Worm (Caenorhabditis elegans): ENCODE measurements around the gene shc-2.
A peak's percentile ranks its signal among the peaks of the same experiment; 100 is the strongest.

Gene shc-2

DNA sequence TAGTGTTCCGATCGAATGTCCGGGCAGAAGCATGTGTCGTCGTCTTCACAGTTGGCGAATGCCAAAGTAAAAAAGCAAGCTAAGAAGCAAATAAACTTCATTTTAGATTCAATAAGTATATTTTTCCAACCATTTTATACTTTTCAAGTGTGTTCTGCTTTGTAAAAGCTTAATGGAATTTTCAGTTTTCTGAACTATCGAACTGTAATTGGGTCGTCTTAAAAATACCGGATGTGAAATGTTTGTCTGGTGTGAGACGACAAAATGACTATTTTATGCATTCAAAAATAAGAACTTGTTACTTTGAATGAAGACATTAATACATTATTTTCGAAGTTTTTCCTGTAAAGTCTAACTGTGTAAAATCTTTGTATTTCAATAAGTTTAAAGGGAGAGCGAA, 29.7 kb downstream of the shc-2 start, which contains the start of gene F59A6.11:
Gene F59A6.11, minus strand, starts transcription at position 101 of the 400 bp plus-strand sequence.
- no peak for TF ChIP-seq bed-1 (GFP tag; IDR thresholded peaks at IDR 0.05)
- TF ChIP-seq tbp1 (GFP tag; optimal IDR thresholded peaks at IDR 0.05), result no peak
- no peak for TF ChIP-seq rcor-1 (GFP tag; IDR thresholded peaks at IDR 0.05)
- TF ChIP-seq madf-8 (GFP tag; conservative IDR thresholded peaks at IDR 0.05), result no peak
- no peak for TF ChIP-seq lir-1 (GFP tag; conservative IDR thresholded peaks at IDR 0.05)
- TF ChIP-seq ceh-58 (GFP tag; IDR thresholded peaks at IDR 0.05), result no peak
- no peak for TF ChIP-seq hlh-12 (tag; optimal IDR thresholded peaks at IDR 0.05)
- no peak for TF ChIP-seq C06A6.2 (GFP tag; conservative IDR thresholded peaks at IDR 0.05)
- TF ChIP-seq madf-10 (tag; optimal IDR thresholded peaks at IDR 0.05), result no peak
- no peak for TF ChIP-seq F49E8.2 (tag; optimal IDR thresholded peaks at IDR 0.05; ENCODE audit: insufficient read depth)
- TF ChIP-seq nhr-80 (tag; optimal IDR thresholded peaks at IDR 0.05), result no peak
- no peak for TF ChIP-seq egl-18 (GFP tag; IDR thresholded peaks at IDR 0.05)
- no peak for TF ChIP-seq Y56A3A.18 (GFP tag; IDR thresholded peaks at IDR 0.05)
- no peak for TF ChIP-seq ztf-28 (GFP tag; IDR thresholded peaks at IDR 0.05)
- no peak for TF ChIP-seq zfh-2 (GFP tag; conservative IDR thresholded peaks at IDR 0.05)
- no peak for TF ChIP-seq mes-4 (tag; optimal IDR thresholded peaks at IDR 0.05)
- TF ChIP-seq snpc-4 (GFP tag; optimal IDR thresholded peaks at IDR 0.05), result no peak
- TF ChIP-seq snpc-4 (tag; optimal IDR thresholded peaks at IDR 0.05), result no peak
- no peak for TF ChIP-seq nhr-120 (GFP tag; IDR thresholded peaks at IDR 0.05)

DNA sequence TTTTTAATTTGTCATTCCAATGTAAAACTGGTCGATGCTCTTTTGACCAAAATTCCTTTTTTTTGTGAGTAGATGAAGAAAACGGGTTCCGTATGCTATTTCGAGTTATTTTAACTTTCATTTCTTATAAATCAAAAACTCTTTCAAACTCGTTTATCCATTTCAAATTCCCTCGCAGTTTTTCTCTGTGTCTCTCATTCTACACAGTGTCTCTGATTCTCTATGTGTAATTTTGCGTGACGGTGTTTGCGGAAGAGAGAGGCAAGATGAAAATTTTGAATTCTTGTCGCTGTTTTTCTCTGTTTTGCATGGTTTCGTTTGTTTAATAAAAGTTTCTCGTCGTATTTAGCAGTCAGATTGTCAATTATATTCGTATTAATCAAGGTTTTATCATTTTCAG, 30.2 kb downstream of the shc-2 start, which contains the start of gene citk-2:
Gene citk-2, plus strand, starts transcription at position 399 of the 400 bp plus-strand sequence.
- TF ChIP-seq ztf-18 (tag; optimal IDR thresholded peaks at IDR 0.05) (peak; percentile 5), ceh-91 (GFP tag; IDR thresholded peaks at IDR 0.05) (0 out of 2 replicates have a peak, but pooled peaks have one; percentile 37), snpc-3.4 (tag; optimal IDR thresholded peaks at IDR 0.05) (peak; percentile 55), chd-7 (tag; optimal IDR thresholded peaks at IDR 0.05) (no peak), nfyb-1 (GFP tag; IDR thresholded peaks at IDR 0.05) (peak; percentile 74), B0261.1 (tag; optimal IDR thresholded peaks at IDR 0.05) (no peak), ztf-6 (GFP tag; IDR thresholded peaks at IDR 0.05) (no peak), unc-130 (GFP tag; optimal IDR thresholded peaks at IDR 0.05) (no peak), efl-1 (GFP tag; optimal IDR thresholded peaks at IDR 0.05) (peak; percentile 91), madf-6 (GFP tag; IDR thresholded peaks at IDR 0.05) (peak; percentile 58), dox-1 (GFP tag; IDR thresholded peaks at IDR 0.05) (peak; percentile 30; the same call in 1 of the 2 replicates), T26A5.8 (tag; optimal IDR thresholded peaks at IDR 0.05) (no peak), egl-18 (GFP tag; IDR thresholded peaks at IDR 0.05) (0 out of 2 replicates have a peak, but pooled peaks have one; percentile 13), tbp1 (GFP tag; optimal IDR thresholded peaks at IDR 0.05) (peak; percentile 57), madf-3 (GFP tag; IDR thresholded peaks at IDR 0.05) (no peak), lsl-1 (GFP tag; optimal IDR thresholded peaks at IDR 0.05) (peak; percentile 30), ztf-26 (tag; optimal IDR thresholded peaks at IDR 0.05) (peak; percentile 4), hmg-1.2 (GFP tag; IDR thresholded peaks at IDR 0.05) (peak; percentile 97), lin-35 (GFP tag; optimal IDR thresholded peaks at IDR 0.05) (peak; percentile 52 to 98 (median 71)), mcd-1 (GFP tag; IDR thresholded peaks at IDR 0.05) (peak; percentile 79), F33H1.4 (GFP tag; IDR thresholded peaks at IDR 0.05) (peak; percentile 59), Y53F4B.3 (GFP tag; IDR thresholded peaks at IDR 0.05) (no peak), snpc-4 (GFP tag; optimal IDR thresholded peaks at IDR 0.05) (no peak), snpc-4 (tag; optimal IDR thresholded peaks at IDR 0.05) (peak in 1 of 4 experiments; percentile 46), Y56A3A.18 (GFP tag; IDR thresholded peaks at IDR 0.05) (0 out of 2 replicates have a peak, but pooled peaks have one; percentile 77), attf-5 (GFP tag; optimal IDR thresholded peaks at IDR 0.05) (peak; percentile 19), pbrm-1 (GFP tag; IDR thresholded peaks at IDR 0.05) (0 out of 2 replicates have a peak, but pooled peaks have one; percentile 42), ceh-79 (tag; optimal IDR thresholded peaks at IDR 0.05) (no peak), dpl-1 (GFP tag; optimal IDR thresholded peaks at IDR 0.05) (peak; percentile 95), Y53G8AR.9 (GFP tag; conservative IDR thresholded peaks at IDR 0.05) (peak; percentile 70; the same call in 1 of the 2 replicates), rcor-1 (GFP tag; IDR thresholded peaks at IDR 0.05) (peak; percentile 47), ceh-27 (GFP tag; optimal IDR thresholded peaks at IDR 0.05) (peak; percentile 72), ztf-22 (GFP tag; optimal IDR thresholded peaks at IDR 0.05) (no peak), ama-1 (optimal IDR thresholded peaks at IDR 0.05) (no peak), ama-1 (GFP tag; optimal IDR thresholded peaks at IDR 0.05) (no peak)
